Worm (Caenorhabditis elegans) whole organism, L4 larva: ENCODE data around the gene col-39.

Experiments
- ceh-82 ChIP-seq: sonication (generic microtip); optimal IDR thresholded peaks from 2 replicates; lab custom pipeline; 2017; ENCODE audit warnings: missing biosample characterization, missing genetic modification characterization
- egl-27 ChIP-seq: sonication (generic microtip); optimal IDR thresholded peaks from 3 replicates; lab custom pipeline; 2017; ENCODE audit warnings: missing biosample characterization, missing genetic modification reagents, missing genetic modification characterization
- nhr-237 ChIP-seq: sonication (generic microtip); optimal IDR thresholded peaks from 2 replicates; lab custom pipeline; 2017; ENCODE audit warnings: missing biosample characterization, missing genetic modification characterization
- nhr-25 ChIP-seq: sonication (generic microtip); optimal IDR thresholded peaks from 2 replicates; lab custom pipeline; 2017; ENCODE audit warnings: missing genetic modification characterization, mild to moderate bottlenecking, missing compliant biosample characterization, antibody characterized with exemption, moderate library complexity, borderline replicate concordance; ENCODE audit not compliant: insufficient read depth
- nhr-76 ChIP-seq: fragments of 150-350 bp; optimal IDR thresholded peaks from 2 replicates; lab custom pipeline; 2014; ENCODE audit warnings: missing biosample characterization, missing genetic modification characterization
- skn-1 ChIP-seq: fragments of 150-350 bp; optimal IDR thresholded peaks from 2 replicates; lab custom pipeline; 2014; ENCODE audit warnings: missing biosample characterization, missing genetic modification characterization
- unc-130 ChIP-seq: sonication (generic microtip); optimal IDR thresholded peaks from 2 replicates; lab custom pipeline; 2016; ENCODE audit warnings: missing genetic modification reagents, missing genetic modification characterization, missing compliant biosample characterization

DNA sequence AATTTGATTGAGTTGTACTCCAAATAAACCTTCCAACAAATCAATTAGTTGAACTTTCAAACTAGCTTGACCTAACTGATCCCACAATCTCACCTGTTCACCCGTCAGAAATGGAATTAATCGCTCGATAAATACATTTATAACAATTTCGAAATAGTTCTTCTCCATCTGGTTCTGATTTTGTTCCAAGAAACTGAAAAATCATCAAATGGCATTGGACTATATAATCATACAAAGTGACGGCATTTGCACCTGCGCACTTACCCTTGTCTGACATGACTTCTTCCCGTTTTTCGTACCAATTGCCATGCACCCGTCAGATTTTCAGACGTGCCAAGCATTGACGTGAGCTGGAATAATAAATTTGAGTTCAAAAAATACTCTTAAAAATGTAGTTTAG lies 26.0 kb downstream of the col-39 start:
- TF ChIP-seq nhr-76, result no peak
- no peak for TF ChIP-seq nhr-237 (tag; lab: Kevin White, UChicago)
- no peak for TF ChIP-seq unc-130 (GFP tag; lab: Kevin White, UChicago)
- no peak for TF ChIP-seq nhr-25
- TF ChIP-seq ceh-82 (tag; lab: Kevin White, UChicago), result no peak
- no peak for TF ChIP-seq egl-27 (tag; lab: Kevin White, UChicago)
- TF ChIP-seq skn-1, result no peak
